Fruit fly (Drosophila melanogaster) whole organism, wandering third instar larva: ENCODE results near the gene CaMKI.

Experiments used
- OdsH ChIP-seq: fragments of 200-800 bp; sonication (Bioruptor generic); optimal IDR thresholded peaks from 2 replicates; lab custom pipeline; 2016; ENCODE audit warnings: missing biosample characterization, mild to moderate bottlenecking, missing genetic modification characterization
- usp ChIP-seq: fragments of >200 bp; optimal IDR thresholded peaks from 2 replicates; lab custom pipeline; 2017; ENCODE audit warnings: missing biosample characterization, missing genetic modification characterization

dm6 chr4:448993-449392 lies 3.7 kb downstream of the CaMKI start:
- TF ChIP-seq OdsH (GFP tag; lab: Kevin White, UChicago) (no peak), usp (GFP tag; lab: Kevin White, UChicago) (no peak)
